Worm (Caenorhabditis elegans) whole organism, L2 larva: ENCODE data around the gene Y46H3A.4.

ENCODE experiments used
- C34F6.9 ChIP-seq: fragments of 150-350 bp; optimal IDR thresholded peaks from 2 replicates; lab custom pipeline; 2014; ENCODE audit warnings: missing biosample characterization, missing genetic modification characterization
- F13H6.1 ChIP-seq: sonication (generic microtip); optimal IDR thresholded peaks from 2 replicates; lab custom pipeline; 2016; ENCODE audit warnings: missing genetic modification characterization, missing compliant biosample characterization
- R02D3.7 ChIP-seq: fragments of 150-350 bp; optimal IDR thresholded peaks from 2 replicates; lab custom pipeline; 2014; ENCODE audit warnings: missing biosample characterization, missing genetic modification characterization
- Y55F3AM.14 ChIP-seq: fragments of 200-800 bp; sonication (Bioruptor generic); optimal IDR thresholded peaks from 2 replicates; lab custom pipeline; 2018; ENCODE audit warnings: mild to moderate bottlenecking, missing genetic modification characterization, missing compliant biosample characterization
- ZK546.5 ChIP-seq: sonication (generic microtip); optimal IDR thresholded peaks from 2 replicates; lab custom pipeline; 2017; ENCODE audit warnings: missing biosample characterization, missing genetic modification characterization
- alr-1 ChIP-seq: fragments of 150-350 bp; optimal IDR thresholded peaks from 2 replicates; lab custom pipeline; 2014; ENCODE audit warnings: missing biosample characterization, missing genetic modification characterization
- aly-2 ChIP-seq: fragments of 150-350 bp; optimal IDR thresholded peaks from 2 replicates; lab custom pipeline; 2014; ENCODE audit warnings: missing biosample characterization, missing genetic modification characterization
- blmp-1 ChIP-seq: sonication (generic microtip); optimal IDR thresholded peaks from 2 replicates; lab custom pipeline; 2017; ENCODE audit warnings: missing genetic modification characterization, mild to moderate bottlenecking, missing compliant biosample characterization, antibody characterized with exemption, moderate library complexity; ENCODE audit not compliant: insufficient read depth
- ceh-16 ChIP-seq: fragments of 150-350 bp; optimal IDR thresholded peaks from 2 replicates; lab custom pipeline; 2014; ENCODE audit warnings: missing biosample characterization, missing genetic modification characterization
- ceh-82 ChIP-seq: fragments of 150-350 bp; optimal IDR thresholded peaks from 2 replicates; lab custom pipeline; 2014; ENCODE audit warnings: missing biosample characterization, missing genetic modification characterization
- dmd-4 ChIP-seq: sonication (generic microtip); optimal IDR thresholded peaks from 2 replicates; lab custom pipeline; 2017; ENCODE audit warnings: missing biosample characterization, missing genetic modification characterization
- elt-1 ChIP-seq: fragments of 150-350 bp; optimal IDR thresholded peaks from 2 replicates; lab custom pipeline; 2014; ENCODE audit warnings: missing biosample characterization, missing genetic modification characterization
- elt-3 ChIP-seq: sonication (generic microtip); optimal IDR thresholded peaks from 2 replicates; lab custom pipeline; 2017; ENCODE audit warnings: missing biosample characterization, missing genetic modification characterization
- fos-1 ChIP-seq: fragments of 150-350 bp; optimal IDR thresholded peaks from 2 replicates; lab custom pipeline; 2014; ENCODE audit warnings: missing biosample characterization, missing genetic modification characterization
- gmeb-1 ChIP-seq: fragments of 150-350 bp; optimal IDR thresholded peaks from 2 replicates; lab custom pipeline; 2014; ENCODE audit warnings: missing biosample characterization, missing genetic modification characterization
- lsy-2 ChIP-seq, 2 experiments: fragments of 150-350 bp in 1 of 2; sonication (generic microtip) in 1 of 2; optimal IDR thresholded peaks; 2 replicates each; lab custom pipeline; 2014 to 2017; ENCODE audit warnings: missing biosample characterization in 2 of 2, missing genetic modification characterization in 2 of 2
- mab-5 ChIP-seq: fragments of 150-350 bp; optimal IDR thresholded peaks from 2 replicates; lab custom pipeline; 2014; ENCODE audit warnings: missing biosample characterization, missing genetic modification characterization
- mdl-1 ChIP-seq, 2 experiments: fragments of 150-350 bp in 1 of 2; sonication (generic microtip) in 1 of 2; optimal IDR thresholded peaks; 2 replicates each; lab custom pipeline; 2017; ENCODE audit warnings: missing biosample characterization in 2 of 2, missing genetic modification characterization in 2 of 2
- nhr-10 ChIP-seq: sonication (generic microtip); optimal IDR thresholded peaks from 2 replicates; lab custom pipeline; 2017; ENCODE audit warnings: missing biosample characterization, missing genetic modification characterization
- nhr-11 ChIP-seq: fragments of 150-350 bp; optimal IDR thresholded peaks from 2 replicates; lab custom pipeline; 2014; ENCODE audit warnings: missing biosample characterization, missing genetic modification characterization
- nhr-12 ChIP-seq: fragments of 150-350 bp; optimal IDR thresholded peaks from 2 replicates; lab custom pipeline; 2014; ENCODE audit warnings: missing biosample characterization, missing genetic modification characterization
- nhr-129 ChIP-seq: fragments of 150-350 bp; optimal IDR thresholded peaks from 2 replicates; lab custom pipeline; 2014; ENCODE audit warnings: missing biosample characterization, missing genetic modification characterization
- nhr-21 ChIP-seq: fragments of 150-350 bp; optimal IDR thresholded peaks from 2 replicates; lab custom pipeline; 2014; ENCODE audit warnings: missing biosample characterization, missing genetic modification characterization
- nhr-25 ChIP-seq: fragments of 150-350 bp; sonication (generic microtip); optimal IDR thresholded peaks from 3 replicates; lab custom pipeline; 2014; ENCODE audit warnings: missing biosample characterization, missing genetic modification characterization
- nhr-6 ChIP-seq: fragments of 150-350 bp; optimal IDR thresholded peaks from 2 replicates; lab custom pipeline; 2014; ENCODE audit warnings: missing biosample characterization, missing genetic modification characterization
- skn-1 ChIP-seq: sonication (generic microtip); optimal IDR thresholded peaks from 2 replicates; lab custom pipeline; 2017; ENCODE audit warnings: missing biosample characterization, missing genetic modification characterization
- sma-3 ChIP-seq: sonication (generic microtip); optimal IDR thresholded peaks from 2 replicates; lab custom pipeline; 2016; ENCODE audit warnings: missing genetic modification reagents, missing genetic modification characterization, missing compliant biosample characterization
- sma-9 ChIP-seq, 2 experiments: fragments of 150-350 bp in 1 of 2; sonication (generic microtip) in 1 of 2; optimal IDR thresholded peaks; 2 replicates each; lab custom pipeline; 2014 to 2016; ENCODE audit warnings: missing genetic modification characterization in 2 of 2, mild to moderate bottlenecking in 1 of 2, missing biosample characterization in 1 of 2, missing compliant biosample characterization in 1 of 2, missing genetic modification reagents in 1 of 2, moderate library complexity in 1 of 2
- unc-39 ChIP-seq: fragments of 150-350 bp; optimal IDR thresholded peaks from 2 replicates; lab custom pipeline; 2014; ENCODE audit warnings: missing biosample characterization, missing genetic modification characterization
- unc-55 ChIP-seq: fragments of 150-350 bp; sonication (generic microtip); optimal IDR thresholded peaks from 3 replicates; lab custom pipeline; 2014; ENCODE audit warnings: missing biosample characterization, missing genetic modification reagents, missing genetic modification characterization
- unc-62 ChIP-seq: fragments of 150-350 bp; optimal IDR thresholded peaks from 2 replicates; lab custom pipeline; 2014; ENCODE audit warnings: missing biosample characterization, missing genetic modification reagents, missing genetic modification characterization
- ztf-1 ChIP-seq: fragments of 200-800 bp; sonication (Bioruptor generic); conservative IDR thresholded peaks from 2 replicates; pipeline ENCODE4 v1.3.6; 2022; ENCODE audit warnings: missing genetic modification characterization, missing compliant biosample characterization
- ztf-11 ChIP-seq: sonication (generic microtip); optimal IDR thresholded peaks from 2 replicates; lab custom pipeline; 2017; ENCODE audit warnings: missing biosample characterization, missing genetic modification characterization
- ztf-4 ChIP-seq: fragments of 150-350 bp; optimal IDR thresholded peaks from 2 replicates; lab custom pipeline; 2014; ENCODE audit warnings: missing biosample characterization, missing genetic modification characterization

The Y46H3A.4 gene

DNA sequence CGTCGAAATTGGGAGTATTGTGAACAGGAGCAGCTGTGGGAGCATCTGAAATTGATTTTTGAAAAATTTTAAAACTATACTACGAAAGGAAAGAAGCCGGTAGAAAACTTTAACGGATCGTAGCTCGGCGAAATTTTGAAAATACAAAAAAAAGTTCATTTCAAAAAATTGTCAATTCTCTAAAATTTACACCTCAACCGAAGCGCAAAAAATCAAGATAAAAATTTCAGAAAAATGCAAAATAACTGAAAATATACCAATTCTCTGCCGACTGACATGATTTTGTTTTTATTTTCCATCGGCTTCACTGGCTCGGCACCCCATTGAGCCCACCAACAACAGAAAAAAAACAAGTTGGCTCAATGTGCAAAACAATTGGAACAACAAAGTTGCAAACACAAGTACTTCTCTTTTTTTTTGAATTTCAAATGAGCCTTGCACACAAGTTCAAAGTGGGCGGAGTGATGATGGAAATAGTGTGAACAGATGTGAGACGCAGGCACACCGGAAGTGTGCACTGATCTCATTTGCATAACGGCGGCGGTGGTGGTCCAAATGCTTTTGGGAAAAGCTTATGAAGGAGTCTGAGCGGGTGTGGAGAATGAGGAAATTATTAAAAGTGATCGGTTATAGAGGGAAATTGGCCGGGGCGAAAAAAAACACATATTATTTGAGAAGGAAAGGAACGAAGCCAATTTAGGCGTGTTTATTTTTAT, 35.9 kb downstream of the Y46H3A.4 start, which contains the start of gene F36H9.7:
F36H9.7 (minus strand) TSS at position 51 of the 716 bp plus-strand sequence.
- TF ChIP-seq alr-1 (tag; lab: Kevin White, UChicago): no peak
- no peak for TF ChIP-seq gmeb-1 (tag; lab: Kevin White, UChicago)
- no peak for TF ChIP-seq nhr-10
- TF ChIP-seq nhr-21: no peak
- TF ChIP-seq R02D3.7 (tag; lab: Kevin White, UChicago): no peak
- no peak for TF ChIP-seq F13H6.1 (tag; lab: Kevin White, UChicago)
- no peak for TF ChIP-seq nhr-6 (tag; lab: Kevin White, UChicago)
- TF ChIP-seq fos-1: no peak
- TF ChIP-seq dmd-4: no peak
- TF ChIP-seq unc-55: no peak
- no peak for TF ChIP-seq ceh-16 (tag; lab: Kevin White, UChicago)
- TF ChIP-seq unc-62 (GFP tag; lab: Kevin White, UChicago): no peak
- TF ChIP-seq Y55F3AM.14 (GFP tag; lab: Kevin White, UChicago): no peak
- no peak for TF ChIP-seq nhr-12 (tag; lab: Kevin White, UChicago)
- no peak for TF ChIP-seq ztf-4 (tag; lab: Kevin White, UChicago)
- TF ChIP-seq ceh-82 (tag; lab: Kevin White, UChicago): no peak
- TF ChIP-seq, all 48 proteins: peak for 0

DNA sequence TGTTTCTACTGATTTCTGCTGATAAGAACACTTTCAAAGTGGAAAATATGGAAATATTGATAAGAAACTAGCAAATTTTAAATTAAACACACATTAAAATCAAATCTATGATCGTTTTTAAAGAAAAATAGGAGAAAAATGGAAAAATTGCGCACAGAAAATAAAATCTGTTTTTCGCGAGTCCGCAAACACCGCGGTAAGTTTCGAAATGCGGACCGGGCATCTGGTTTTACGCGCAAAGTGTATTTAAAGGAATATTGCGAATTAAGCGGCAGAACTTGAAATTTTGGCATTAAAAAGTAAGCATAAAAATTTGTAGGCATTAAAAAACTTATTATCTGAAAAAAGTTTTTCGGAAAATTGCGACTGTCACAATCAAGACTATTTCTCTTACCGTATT, 37.8 kb downstream of the Y46H3A.4 start:
- peak; percentile 23 for TF ChIP-seq unc-55
- peak in 1 of 2 experiments; percentile 45 for TF ChIP-seq lsy-2 (tag; optimal IDR thresholded peaks at IDR 0.05; lab: Kevin White, UChicago)
- TF ChIP-seq ZK546.5 (tag; lab: Kevin White, UChicago): no peak
- peak; percentile 10 for TF ChIP-seq C34F6.9
- TF ChIP-seq, all 48 proteins: peak for 3

DNA sequence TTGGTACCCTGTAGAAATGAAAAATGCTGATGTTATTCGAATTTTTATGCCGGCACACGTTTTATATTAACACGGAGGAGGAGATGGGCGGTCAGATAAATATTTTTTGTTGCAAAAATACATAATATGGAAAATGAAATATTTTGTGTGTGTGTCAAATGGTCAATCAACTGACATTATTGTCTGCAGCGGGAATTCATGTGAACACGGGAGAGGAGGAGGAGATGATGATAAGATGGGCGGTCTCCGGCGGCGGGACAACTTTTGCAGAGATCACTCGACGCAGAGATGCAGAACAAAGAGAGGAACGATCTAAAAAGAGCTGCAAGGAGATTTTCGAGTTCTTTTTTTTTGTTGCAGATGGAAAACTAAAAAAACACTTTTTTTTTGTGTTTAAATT, 39.2 kb downstream of the Y46H3A.4 start, which contains the start of gene dhs-13:
dhs-13 (minus strand) TSS at position 8 of the 400 bp plus-strand sequence.
- TF ChIP-seq nhr-21 (peak; percentile 14), skn-1 (no peak), fos-1 (peak; percentile 49), F13H6.1 (tag; lab: Kevin White, UChicago) (peak; percentile 21), aly-2 (tag; lab: Kevin White, UChicago) (no peak), elt-3 (tag; lab: Kevin White, UChicago) (no peak), gmeb-1 (tag; lab: Kevin White, UChicago) (peak; percentile 25), nhr-25 (tag; lab: Kevin White, UChicago) (no peak), sma-3 (GFP tag; lab: Kevin White, UChicago) (peak; percentile 1), sma-9 (GFP tag; optimal IDR thresholded peaks at IDR 0.05; lab: Kevin White, UChicago) (peak; percentile 58), sma-9 (tag; optimal IDR thresholded peaks at IDR 0.05; lab: Kevin White, UChicago) (no peak), nhr-129 (peak; percentile 62), C34F6.9 (no peak), ceh-16 (tag; lab: Kevin White, UChicago) (no peak), lsy-2 (tag; optimal IDR thresholded peaks at IDR 0.05; lab: Kevin White, UChicago) (peak in 1 of 2 experiments; percentile 5)
- TF ChIP-seq, all 48 proteins: peak for 8

DNA sequence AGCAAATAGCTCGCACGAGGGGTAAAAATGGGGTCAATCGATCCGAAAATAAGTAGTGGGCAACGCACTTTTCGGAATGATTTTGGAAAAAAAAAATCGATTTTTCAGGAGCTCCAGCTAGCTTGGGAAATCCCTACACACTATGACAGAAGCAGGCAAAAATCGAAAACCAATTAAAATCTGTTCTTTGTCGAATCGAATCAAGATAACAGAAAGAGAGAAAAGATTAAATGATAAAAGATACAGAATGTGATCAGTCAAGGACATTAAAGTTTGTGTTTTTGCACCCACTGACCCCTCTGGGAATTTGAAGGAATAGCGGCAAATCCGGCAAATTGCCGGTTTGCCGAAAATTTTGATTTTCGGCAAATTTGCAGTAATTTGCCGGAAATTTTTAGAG, 43.5 kb downstream of the Y46H3A.4 start:
- TF ChIP-seq blmp-1 (no peak), ceh-82 (tag; lab: Kevin White, UChicago) (no peak), mdl-1 (tag; optimal IDR thresholded peaks at IDR 0.05; lab: Kevin White, UChicago) (no peak), nhr-11 (no peak), unc-39 (no peak), dmd-4 (no peak), elt-1 (tag; lab: Kevin White, UChicago) (no peak), ztf-11 (tag; lab: Kevin White, UChicago) (no peak), mab-5 (tag; lab: Kevin White, UChicago) (no peak), fos-1 (no peak), sma-9 (GFP tag; optimal IDR thresholded peaks at IDR 0.05; lab: Kevin White, UChicago) (no peak), sma-9 (tag; optimal IDR thresholded peaks at IDR 0.05; lab: Kevin White, UChicago) (no peak), ztf-1 (GFP tag; lab: Robert Waterston, UW) (no peak), Y55F3AM.14 (GFP tag; lab: Kevin White, UChicago) (no peak), R02D3.7 (tag; lab: Kevin White, UChicago) (no peak)
